Fruit fly (Drosophila melanogaster): ENCODE results near the gene Irk3.

The Irk3 gene

DNA sequence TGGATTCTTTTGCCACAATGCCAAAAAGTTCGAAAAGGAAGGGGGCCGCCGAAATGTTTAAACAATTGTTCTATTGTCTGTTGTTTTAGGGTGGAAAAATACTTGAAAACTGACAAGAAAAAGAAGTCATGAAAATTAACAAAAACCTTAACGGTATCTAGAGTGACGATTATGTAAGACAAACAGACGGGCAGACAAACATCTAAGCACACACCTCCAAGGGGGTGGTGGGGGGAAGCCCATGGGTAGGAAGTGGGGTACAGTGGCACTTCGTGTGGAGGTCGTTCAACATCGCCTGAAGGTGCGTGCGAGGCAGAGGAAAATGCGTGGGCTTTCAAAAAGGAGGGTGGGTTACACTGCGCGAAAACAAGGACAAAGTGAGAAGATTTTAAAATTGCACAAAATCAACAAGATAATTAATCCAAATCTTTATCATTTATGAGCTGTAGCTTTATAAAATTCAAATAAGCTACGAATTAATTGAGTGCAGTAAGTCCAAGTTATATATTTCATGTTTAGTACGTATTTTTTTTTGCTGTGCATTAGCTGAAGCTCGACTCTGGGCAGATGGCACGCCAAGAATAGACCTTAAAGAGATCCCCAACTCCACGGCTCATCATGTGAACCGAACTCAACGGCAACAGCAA is 3.9 kb upstream of the Irk3 start (continued):
- peak; percentile 39; the same call in 1 of the 2 replicates for TF ChIP-seq Xrp1 (GFP tag; IDR thresholded peaks at IDR 0.05)
- TF ChIP-seq chm (GFP tag; IDR thresholded peaks at IDR 0.05): 0 out of 2 replicates have a peak, but pooled peaks have one; percentile 23
- TF ChIP-seq onecut (GFP tag; IDR thresholded peaks at IDR 0.05): 0 out of 2 replicates have a peak, but pooled peaks have one; percentile 12
- 0 out of 2 replicates have a peak, but pooled peaks have one; percentile 10 for TF ChIP-seq E2f2 (GFP tag; IDR thresholded peaks at IDR 0.05)
- TF ChIP-seq gsb-n (tag; optimal IDR thresholded peaks at IDR 0.05): no peak
- TF ChIP-seq sima (GFP tag; optimal IDR thresholded peaks at IDR 0.05): no peak
- TF ChIP-seq scrt (GFP tag; optimal IDR thresholded peaks at IDR 0.05): no peak
- no peak for TF ChIP-seq Rx (GFP tag; IDR thresholded peaks at IDR 0.05)
- no peak for TF ChIP-seq pan (optimal IDR thresholded peaks at IDR 0.05)
- TF ChIP-seq pan (GFP tag; optimal IDR thresholded peaks at IDR 0.05 in 1 of 2, IDR thresholded peaks at IDR 0.05 in 1 of 2): peak in 1 of 2 experiments; percentile 30
- TF ChIP-seq cwo (GFP tag; optimal IDR thresholded peaks at IDR 0.05): peak; percentile 18
- TF ChIP-seq p53 (GFP tag; optimal IDR thresholded peaks at IDR 0.05): no peak
- peak; percentile 41; the same call in 1 of the 2 replicates for TF ChIP-seq seq (GFP tag; IDR thresholded peaks at IDR 0.05)
- TF ChIP-seq MTF-1 (GFP tag; optimal IDR thresholded peaks at IDR 0.05; ENCODE audit: borderline replicate concordance): peak; percentile 5
- no peak for TF ChIP-seq Antp (GFP tag; optimal IDR thresholded peaks at IDR 0.05)
- TF ChIP-seq Hand (GFP tag; optimal IDR thresholded peaks at IDR 0.05): no peak
- TF ChIP-seq phol (tag; optimal IDR thresholded peaks at IDR 0.05): no peak
- no peak for TF ChIP-seq CG11560 (tag; IDR thresholded peaks at IDR 0.05)
- TF ChIP-seq CG11456 (GFP tag; IDR thresholded peaks at IDR 0.05): peak; percentile 34; the same call in 1 of the 3 replicates
- TF ChIP-seq CG9797 (GFP tag; optimal IDR thresholded peaks at IDR 0.05): no peak
- TF ChIP-seq fd96Cb (tag; optimal IDR thresholded peaks at IDR 0.05): no peak
- TF ChIP-seq TFAM (GFP tag; optimal IDR thresholded peaks at IDR 0.05): no peak
- TF ChIP-seq sd (tag; optimal IDR thresholded peaks at IDR 0.05): no peak
- peak; percentile 51 for TF ChIP-seq CG7987 (GFP tag; optimal IDR thresholded peaks at IDR 0.05)
- peak; percentile 11 for TF ChIP-seq CG1529 (GFP tag; optimal IDR thresholded peaks at IDR 0.05)
- TF ChIP-seq CG2712 (tag; optimal IDR thresholded peaks at IDR 0.05): peak; percentile 31
- TF ChIP-seq az2 (GFP tag; optimal IDR thresholded peaks at IDR 0.05): peak; percentile 1
- 0 out of 2 replicates have a peak, but pooled peaks have one; percentile 8 for TF ChIP-seq CG10321 (GFP tag; IDR thresholded peaks at IDR 0.05)
- no peak for TF ChIP-seq Gug (GFP tag; IDR thresholded peaks at IDR 0.05)
- TF ChIP-seq CG6813 (GFP tag; optimal IDR thresholded peaks at IDR 0.05): peak; percentile 51
- TF ChIP-seq CG12769 (tag; optimal IDR thresholded peaks at IDR 0.05): no peak
- peak; percentile 18 for TF ChIP-seq caup (GFP tag; optimal IDR thresholded peaks at IDR 0.05; ENCODE audit: severe bottlenecking)
- no peak for TF ChIP-seq CG13123 (GFP tag; optimal IDR thresholded peaks at IDR 0.05)
- TF ChIP-seq Kr (GFP tag; optimal IDR thresholded peaks at IDR 0.05): no peak
- TF ChIP-seq CG32772 (GFP tag; IDR thresholded peaks at IDR 0.05): no peak

DNA sequence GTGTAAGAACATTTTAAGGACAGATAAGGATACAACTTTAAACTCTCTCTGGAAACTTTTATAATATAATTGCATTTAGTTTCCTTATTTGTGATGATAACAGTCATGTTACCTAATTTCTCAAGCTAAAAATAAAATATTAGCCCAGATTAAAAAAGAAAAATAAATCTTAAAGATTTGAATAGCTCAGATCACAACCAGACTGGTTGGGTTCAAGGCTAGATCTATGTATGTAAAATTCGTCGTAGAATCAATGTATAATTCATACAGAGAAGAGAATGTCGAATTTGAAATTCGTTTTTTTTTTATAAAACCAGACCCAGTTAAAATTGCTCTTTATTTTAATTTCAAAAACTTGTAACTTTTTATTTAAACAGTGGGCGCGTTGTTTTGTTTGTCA is 538 bp upstream of the Irk3 start:
- TF ChIP-seq Xrp1 (GFP tag; IDR thresholded peaks at IDR 0.05) (no peak), Myb (GFP tag; optimal IDR thresholded peaks at IDR 0.05) (peak; percentile 58), jumu (GFP tag; optimal IDR thresholded peaks at IDR 0.05) (no peak), CTCF (GFP tag; optimal IDR thresholded peaks at IDR 0.05) (peak; percentile 82), Pdp1 (GFP tag; optimal IDR thresholded peaks at IDR 0.05) (peak in 1 of 2 experiments; percentile 6), CG17829 (tag; optimal IDR thresholded peaks at IDR 0.05) (no peak), en (GFP tag; optimal IDR thresholded peaks at IDR 0.05) (no peak), knrl (GFP tag; IDR thresholded peaks at IDR 0.05; ENCODE audit: partially characterized antibody) (0 out of 3 replicates have a peak, but pooled peaks have one; percentile 37), CG42726 (GFP tag; IDR thresholded peaks at IDR 0.05; ENCODE audit: partially characterized antibody) (peak; percentile 33; the same call in 1 of the 2 replicates), CG14710 (tag; optimal IDR thresholded peaks at IDR 0.05) (peak; percentile 5), unpg (GFP tag; optimal IDR thresholded peaks at IDR 0.05) (no peak), nerfin-1 (tag; optimal IDR thresholded peaks at IDR 0.05) (no peak), CG7357 (GFP tag; IDR thresholded peaks at IDR 0.05) (no peak), pita (GFP tag; optimal IDR thresholded peaks at IDR 0.05) (peak; percentile 63), Lpt (GFP tag; optimal IDR thresholded peaks at IDR 0.05) (no peak), amos (GFP tag; IDR thresholded peaks at IDR 0.05; ENCODE audit: partially characterized antibody) (peak; percentile 60; the same call in 1 of the 2 replicates), CG9876 (GFP tag; optimal IDR thresholded peaks at IDR 0.05) (no peak)

All from whole organism, embryonic.